Fruit fly (Drosophila melanogaster) whole organism, wandering third instar larva: ENCODE results near the gene Mdh2.

Experiments used
- CG32264 ChIP-seq: fragments of 200-800 bp; sonication (Bioruptor generic); optimal IDR thresholded peaks from 2 replicates; lab custom pipeline; 2016; ENCODE audit warnings: missing biosample characterization, missing genetic modification characterization
- CG9705 ChIP-seq: fragments of 200-800 bp; sonication (Bioruptor generic); optimal IDR thresholded peaks from 2 replicates; lab custom pipeline; 2018; ENCODE audit warnings: missing biosample characterization, mild to moderate bottlenecking, missing genetic modification characterization
- GATAd ChIP-seq: sonication (Bioruptor generic); optimal IDR thresholded peaks from 2 replicates; lab custom pipeline; 2016; ENCODE audit warnings: missing biosample characterization, missing genetic modification characterization
- Hr83 ChIP-seq: fragments of 200-300 bp; sonication (Bioruptor generic); optimal IDR thresholded peaks from 2 replicates; lab custom pipeline; 2016; ENCODE audit warnings: missing biosample characterization, mild to moderate bottlenecking, missing genetic modification characterization, moderate library complexity; ENCODE audit not compliant: poor library complexity, severe bottlenecking
- N ChIP-seq: fragments of >200 bp; optimal IDR thresholded peaks from 2 replicates; lab custom pipeline; 2018; ENCODE audit warnings: missing biosample characterization, missing external identifiers, missing genetic modification characterization
- br ChIP-seq: fragments of 200-800 bp; sonication (Bioruptor generic); optimal IDR thresholded peaks from 2 replicates; lab custom pipeline; 2016; ENCODE audit warnings: missing biosample characterization, missing genetic modification characterization
- dsf ChIP-seq: sonication (Bioruptor generic); optimal IDR thresholded peaks from 2 replicates; lab custom pipeline; 2016; ENCODE audit warnings: missing biosample characterization, missing genetic modification characterization, borderline replicate concordance
- h ChIP-seq: fragments of 200-800 bp; sonication (Bioruptor generic); optimal IDR thresholded peaks from 3 replicates; lab custom pipeline; 2016; ENCODE audit warnings: missing biosample characterization, mild to moderate bottlenecking, missing genetic modification characterization
- jim ChIP-seq: fragments of 175-275, 200-325 bp; sonication (Bioruptor generic); optimal IDR thresholded peaks from 2 replicates; lab custom pipeline; 2016; ENCODE audit warnings: missing biosample characterization, mild to moderate bottlenecking, missing genetic modification characterization
- lola ChIP-seq: fragments of >200 bp; optimal IDR thresholded peaks from 2 replicates; lab custom pipeline; 2017; ENCODE audit warnings: missing biosample characterization, missing genetic modification characterization
- pan ChIP-seq: fragments of >200 bp; optimal IDR thresholded peaks from 2 replicates; lab custom pipeline; 2017
- psq ChIP-seq: fragments of 200-800 bp; sonication (Bioruptor generic); optimal IDR thresholded peaks from 3 replicates; lab custom pipeline; 2017; ENCODE audit warnings: missing biosample characterization, mild to moderate bottlenecking, missing genetic modification characterization, moderate library complexity

DNA sequence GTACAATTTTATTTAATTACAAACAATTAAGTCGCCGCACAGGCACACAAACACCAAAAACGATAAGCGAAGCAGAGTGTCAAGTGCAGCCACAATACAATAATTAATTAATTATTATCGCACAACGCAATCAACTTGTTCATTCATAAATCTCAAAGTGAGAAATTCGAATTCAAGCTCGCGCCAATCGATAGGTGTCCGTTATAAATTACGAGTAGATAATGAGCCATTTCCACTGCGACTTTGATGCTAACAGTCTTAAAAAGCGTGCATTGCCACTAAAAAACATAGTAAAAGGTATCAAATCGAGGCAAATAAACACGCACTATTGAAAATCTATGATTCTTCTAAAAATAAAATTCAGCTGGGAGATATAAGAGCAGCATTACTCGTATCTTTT lies 4.0 kb downstream of the Mdh2 start:
- TF ChIP-seq N (GFP tag; lab: Kevin White, UChicago) (no peak), br (no peak), dsf (GFP tag; lab: Kevin White, UChicago) (no peak), h (no peak), lola (no peak), CG9705 (GFP tag; lab: Kevin White, UChicago) (no peak), pan (lab: Kevin White, UChicago) (no peak), jim (GFP tag; lab: Kevin White, UChicago) (no peak), psq (GFP tag; lab: Kevin White, UChicago) (no peak), GATAd (GFP tag; lab: Kevin White, UChicago) (no peak), CG32264 (GFP tag; lab: Kevin White, UChicago) (no peak), Hr83 (GFP tag; lab: Kevin White, UChicago) (no peak)
